Worm (Caenorhabditis elegans) whole organism, L2 larva: ENCODE data around the gene F11C1.1.

Experiments used
- C34F6.9 ChIP-seq: fragments of 150-350 bp; optimal IDR thresholded peaks from 2 replicates; lab custom pipeline; 2014; ENCODE audit warnings: missing biosample characterization, missing genetic modification characterization
- egl-27 ChIP-seq: sonication (generic microtip); optimal IDR thresholded peaks from 3 replicates; lab custom pipeline; 2017; ENCODE audit warnings: missing biosample characterization, missing genetic modification reagents, missing genetic modification characterization
- gmeb-1 ChIP-seq: fragments of 150-350 bp; optimal IDR thresholded peaks from 2 replicates; lab custom pipeline; 2014; ENCODE audit warnings: missing biosample characterization, missing genetic modification characterization
- nhr-11 ChIP-seq: fragments of 150-350 bp; optimal IDR thresholded peaks from 2 replicates; lab custom pipeline; 2014; ENCODE audit warnings: missing biosample characterization, missing genetic modification characterization
- nhr-12 ChIP-seq: fragments of 150-350 bp; optimal IDR thresholded peaks from 2 replicates; lab custom pipeline; 2014; ENCODE audit warnings: missing biosample characterization, missing genetic modification characterization
- nhr-237 ChIP-seq: fragments of 150-350 bp; optimal IDR thresholded peaks from 2 replicates; lab custom pipeline; 2014; ENCODE audit warnings: missing biosample characterization, missing genetic modification characterization
- nhr-25 ChIP-seq: fragments of 150-350 bp; sonication (generic microtip); optimal IDR thresholded peaks from 3 replicates; lab custom pipeline; 2014; ENCODE audit warnings: missing biosample characterization, missing genetic modification characterization
- sem-4 ChIP-seq: fragments of 150-350 bp; optimal IDR thresholded peaks from 2 replicates; lab custom pipeline; 2014; ENCODE audit warnings: missing biosample characterization, missing genetic modification reagents, missing genetic modification characterization
- skn-1 ChIP-seq: sonication (generic microtip); optimal IDR thresholded peaks from 2 replicates; lab custom pipeline; 2017; ENCODE audit warnings: missing biosample characterization, missing genetic modification characterization
- unc-62 ChIP-seq: fragments of 150-350 bp; optimal IDR thresholded peaks from 2 replicates; lab custom pipeline; 2014; ENCODE audit warnings: missing biosample characterization, missing genetic modification reagents, missing genetic modification characterization
- ztf-1 ChIP-seq: fragments of 200-800 bp; sonication (Bioruptor generic); conservative IDR thresholded peaks from 2 replicates; pipeline ENCODE4 v1.3.6; 2022; ENCODE audit warnings: missing genetic modification characterization, missing compliant biosample characterization

- TF ChIP-seq gmeb-1 (tag; lab: Kevin White, UChicago) (no peak), nhr-12 (tag; lab: Kevin White, UChicago) (no peak), nhr-25 (peak; percentile 54), nhr-237 (tag; lab: Kevin White, UChicago) (no peak), nhr-11 (tag; lab: Kevin White, UChicago) (no peak), egl-27 (tag; lab: Kevin White, UChicago) (no peak), unc-62 (GFP tag; lab: Kevin White, UChicago) (no peak), C34F6.9 (tag; lab: Kevin White, UChicago) (no peak), skn-1 (tag; lab: Kevin White, UChicago) (no peak), sem-4 (tag; lab: Kevin White, UChicago) (no peak), ztf-1 (no peak)
These were observed 49.6 kb downstream of the F11C1.1 start, which contains the start of gene gmap-3 for ce11 chrX:12940811-12941210.
